Fruit fly (Drosophila melanogaster): Measurements from ENCODE around the gene Lk6.

Lk6 gene

dm6 chr3R:11806753-11807152 lies 42.5 kb upstream of the Lk6 start (continued):
- TF ChIP-seq dan (GFP tag; IDR thresholded peaks at IDR 0.05) = no peak
- no peak for TF ChIP-seq Ets65A (GFP tag)
- TF ChIP-seq hbn (GFP tag; IDR thresholded peaks at IDR 0.05; ENCODE audit: partially characterized antibody) = no peak
- no peak for TF ChIP-seq Scr (GFP tag; IDR thresholded peaks at IDR 0.05; ENCODE audit: partially characterized antibody)
- no peak for TF ChIP-seq caup (GFP tag; optimal IDR thresholded peaks at IDR 0.05; ENCODE audit: severe bottlenecking)
- 0 out of 3 replicates have a peak, but pooled peaks have one; percentile 10 for TF ChIP-seq so (GFP tag; IDR thresholded peaks at IDR 0.05)
- TF ChIP-seq crp (GFP tag; optimal IDR thresholded peaks at IDR 0.05) = no peak
- TF ChIP-seq psq (GFP tag; optimal IDR thresholded peaks at IDR 0.05) = no peak
- no peak for TF ChIP-seq Bgb (GFP tag; IDR thresholded peaks at IDR 0.05; ENCODE audit: partially characterized antibody)
- TF ChIP-seq ATbp (GFP tag; optimal IDR thresholded peaks at IDR 0.05) = no peak
- no peak for TF ChIP-seq CG2116 (GFP tag; optimal IDR thresholded peaks at IDR 0.05)
- no peak for TF ChIP-seq pb (GFP tag; optimal IDR thresholded peaks at IDR 0.05)
- no peak for TF ChIP-seq CG8924 (tag; optimal IDR thresholded peaks at IDR 0.05)
- TF ChIP-seq chn (GFP tag; optimal IDR thresholded peaks at IDR 0.05) = peak; percentile 24
- TF ChIP-seq NFAT (GFP tag; IDR thresholded peaks at IDR 0.05) = no peak
- no peak for TF ChIP-seq prd (optimal IDR thresholded peaks at IDR 0.05)
- TF ChIP-seq prd (GFP tag; IDR thresholded peaks at IDR 0.05) = peak; percentile 34; the same call in 1 of the 3 replicates
- no peak for TF ChIP-seq CG42726 (GFP tag; IDR thresholded peaks at IDR 0.05; ENCODE audit: partially characterized antibody)
- no peak for TF ChIP-seq CG14965 (GFP tag; optimal IDR thresholded peaks at IDR 0.05; ENCODE audit: borderline replicate concordance)
- no peak for TF ChIP-seq H2.0 (GFP tag; IDR thresholded peaks at IDR 0.05)
- TF ChIP-seq seq (GFP tag; IDR thresholded peaks at IDR 0.05) = no peak
- TF ChIP-seq dysf (GFP tag; IDR thresholded peaks at IDR 0.05) = peak; percentile 61; the same call in 2 of the 3 replicates
- TF ChIP-seq YL-1 (GFP tag; optimal IDR thresholded peaks at IDR 0.05) = no peak
- no peak for TF ChIP-seq CG12659 (GFP tag; optimal IDR thresholded peaks at IDR 0.05)
- TF ChIP-seq Hr39 (optimal IDR thresholded peaks at IDR 0.05) = no peak
- TF ChIP-seq Dip2 (GFP tag; IDR thresholded peaks at IDR 0.05) = no peak
- TF ChIP-seq dm (GFP tag; optimal IDR thresholded peaks at IDR 0.05) = no peak
- 0 out of 3 replicates have a peak, but pooled peaks have one; percentile 30 for TF ChIP-seq knrl (GFP tag; IDR thresholded peaks at IDR 0.05; ENCODE audit: partially characterized antibody)
- TF ChIP-seq sd (tag; optimal IDR thresholded peaks at IDR 0.05) = no peak
- TF ChIP-seq unpg (GFP tag; optimal IDR thresholded peaks at IDR 0.05) = peak; percentile 51
- TF ChIP-seq Rfx (GFP tag; IDR thresholded peaks at IDR 0.05) = 0 out of 2 replicates have a peak, but pooled peaks have one; percentile 26
- no peak for TF ChIP-seq btn (GFP tag; optimal IDR thresholded peaks at IDR 0.05)
- TF ChIP-seq chm (GFP tag; IDR thresholded peaks at IDR 0.05) = no peak
- no peak for TF ChIP-seq Max (GFP tag; optimal IDR thresholded peaks at IDR 0.05)
- TF ChIP-seq fd3F (GFP tag; optimal IDR thresholded peaks at IDR 0.05) = no peak
- no peak for TF ChIP-seq Sox100B (GFP tag; optimal IDR thresholded peaks at IDR 0.05)
- peak; percentile 35; the same call in 1 of the 2 replicates for TF ChIP-seq CG14014 (GFP tag; IDR thresholded peaks at IDR 0.05)
- TF ChIP-seq ase (GFP tag; IDR thresholded peaks at IDR 0.05) = peak; percentile 54; the same call in 1 of the 3 replicates
- no peak for TF ChIP-seq ro (GFP tag; IDR thresholded peaks at IDR 0.05)
- TF ChIP-seq CG10366 (GFP tag; IDR thresholded peaks at IDR 0.05) = no peak; the same call in 1 of the 2 replicates
- TF ChIP-seq CG15696 (tag; optimal IDR thresholded peaks at IDR 0.05) = no peak
- no peak for TF ChIP-seq CG14667 (GFP tag; IDR thresholded peaks at IDR 0.05)
- no peak for TF ChIP-seq B-H2 (GFP tag; optimal IDR thresholded peaks at IDR 0.05)
- TF ChIP-seq gcm (GFP tag; optimal IDR thresholded peaks at IDR 0.05) = no peak
- peak; percentile 17 for TF ChIP-seq CG7786 (GFP tag; optimal IDR thresholded peaks at IDR 0.05)
- 0 out of 2 replicates have a peak, but pooled peaks have one; percentile 44 for TF ChIP-seq dati (GFP tag; IDR thresholded peaks at IDR 0.05)
- no peak for TF ChIP-seq Ravus (GFP tag; IDR thresholded peaks at IDR 0.05)
- TF ChIP-seq grn (GFP tag; optimal IDR thresholded peaks at IDR 0.05) = no peak
- TF ChIP-seq Xbp1 (GFP tag; optimal IDR thresholded peaks at IDR 0.05) = peak; percentile 39
- no peak for TF ChIP-seq luna (GFP tag; optimal IDR thresholded peaks at IDR 0.05)
- no peak for TF ChIP-seq gcm2 (GFP tag; optimal IDR thresholded peaks at IDR 0.05)
- TF ChIP-seq CG11560 (tag; IDR thresholded peaks at IDR 0.05) = no peak
